Fruit fly (Drosophila melanogaster): ENCODE data around the gene beg.

DNA sequence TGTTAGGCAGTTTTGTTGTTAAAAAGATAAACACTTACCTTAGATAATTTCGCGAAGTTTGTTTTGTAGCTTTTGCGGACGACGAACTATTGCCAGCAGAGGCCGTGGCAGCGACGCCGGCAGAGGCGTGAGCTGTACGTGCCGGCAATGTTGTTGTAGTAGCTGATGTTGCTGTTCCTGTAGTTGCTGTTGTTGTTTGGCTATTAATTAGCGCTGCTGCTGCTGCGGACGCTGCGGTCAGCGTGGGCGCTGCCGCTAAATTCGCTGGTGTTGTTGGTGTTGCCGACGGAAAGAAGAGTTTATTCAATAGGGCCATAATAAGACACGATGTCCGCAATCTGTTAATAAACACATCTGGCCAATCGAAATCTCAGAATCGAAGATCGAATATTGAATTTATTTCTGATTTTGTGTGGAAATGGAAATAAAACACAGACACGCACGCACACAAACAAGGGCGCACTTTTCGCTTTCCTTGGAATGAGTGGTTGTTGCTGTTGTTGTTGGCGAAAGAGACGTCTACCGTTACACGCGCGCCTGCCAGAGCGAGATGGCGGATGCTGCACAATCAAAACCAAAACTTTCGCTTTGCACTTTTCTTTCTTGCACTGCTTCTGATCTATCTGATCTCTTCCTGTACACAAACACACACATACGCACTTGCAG is 24.0 kb upstream of the beg start:
- TF ChIP-seq jim (GFP tag; optimal IDR thresholded peaks at IDR 0.05) (no peak), usp (GFP tag; optimal IDR thresholded peaks at IDR 0.05) (no peak), woc (GFP tag; optimal IDR thresholded peaks at IDR 0.05) (no peak), OdsH (GFP tag; optimal IDR thresholded peaks at IDR 0.05) (no peak), Abd-B (GFP tag; optimal IDR thresholded peaks at IDR 0.05) (no peak), fru (GFP tag; optimal IDR thresholded peaks at IDR 0.05) (no peak), GATAd (GFP tag; optimal IDR thresholded peaks at IDR 0.05) (no peak), dmrt93B (GFP tag; optimal IDR thresholded peaks at IDR 0.05) (no peak)
